Worm (Caenorhabditis elegans) whole organism, L1 larva: ENCODE results near the gene kin-24.

Experiments used
- F16B12.6 ChIP-seq: fragments of 150-350 bp; optimal IDR thresholded peaks from 2 replicates; lab custom pipeline; 2014; ENCODE audit warnings: missing biosample characterization, missing genetic modification characterization
- alr-1 ChIP-seq: fragments of 200-800 bp; sonication (Bioruptor generic); optimal IDR thresholded peaks from 2 replicates; lab custom pipeline; 2018; ENCODE audit warnings: borderline replicate concordance, mild to moderate bottlenecking, missing genetic modification characterization, missing compliant biosample characterization
- aly-2 ChIP-seq: fragments of 150-350 bp; optimal IDR thresholded peaks from 2 replicates; lab custom pipeline; 2014; ENCODE audit warnings: missing biosample characterization, missing genetic modification characterization
- ama-1 ChIP-seq: fragments of 150-350 bp; optimal IDR thresholded peaks from 2 replicates; lab custom pipeline; 2014
- blmp-1 ChIP-seq: fragments of 150-350 bp; optimal IDR thresholded peaks from 2 replicates; lab custom pipeline; 2014; ENCODE audit warnings: missing biosample characterization, missing genetic modification characterization
- ceh-63 ChIP-seq: fragments of 200-800 bp; sonication (Bioruptor generic); optimal IDR thresholded peaks from 2 replicates; lab custom pipeline; 2018; ENCODE audit warnings: mild to moderate bottlenecking, missing genetic modification characterization, missing compliant biosample characterization
- ceh-8 ChIP-seq: fragments of 200-800 bp; sonication (Bioruptor generic); optimal IDR thresholded peaks from 2 replicates; lab custom pipeline; 2018; ENCODE audit warnings: mild to moderate bottlenecking, missing genetic modification characterization, moderate library complexity, missing compliant biosample characterization
- ceh-90 ChIP-seq: sonication (generic microtip); optimal IDR thresholded peaks from 2 replicates; lab custom pipeline; 2016; ENCODE audit warnings: missing genetic modification characterization, missing compliant biosample characterization
- ces-1 ChIP-seq: fragments of 150-350 bp; optimal IDR thresholded peaks from 2 replicates; lab custom pipeline; 2014; ENCODE audit warnings: missing biosample characterization, missing genetic modification reagents, missing genetic modification characterization
- dpl-1 ChIP-seq, 3 experiments: fragments of 150-350 bp in 2 of 3; sonication (generic microtip) in 1 of 3; optimal IDR thresholded peaks; 2 replicates each; lab custom pipeline; 2014 to 2017; ENCODE audit warnings: missing biosample characterization in 3 of 3, missing genetic modification characterization in 3 of 3, missing genetic modification reagents in 3 of 3
- dsc-1 ChIP-seq: sonication (generic microtip); optimal IDR thresholded peaks from 2 replicates; lab custom pipeline; 2016; ENCODE audit warnings: mild to moderate bottlenecking, missing genetic modification characterization, missing compliant biosample characterization
- efl-1 ChIP-seq, 4 experiments: fragments of 150-350 bp; optimal IDR thresholded peaks in 3 of 4; peaks in 1 of 4; 1 replicate in 1 of 4; 2 replicates in 3 of 4; lab custom pipeline; 2014; ENCODE audit warnings: missing biosample characterization in 2 of 4, missing genetic modification characterization in 2 of 4, missing genetic modification reagents in 2 of 4
- elt-2 ChIP-seq: sonication (generic microtip); optimal IDR thresholded peaks from 2 replicates; lab custom pipeline; 2016; ENCODE audit warnings: missing genetic modification characterization, mild to moderate bottlenecking, inconsistent platforms, missing compliant biosample characterization, missing genetic modification reagents
- ets-5 ChIP-seq: fragments of 200-800 bp; sonication (Bioruptor generic); IDR thresholded peaks from 2 replicates; pipeline ENCODE4 v1.3.6; 2022; ENCODE audit warnings: missing genetic modification characterization, missing compliant biosample characterization
- fkh-10 ChIP-seq: sonication (generic microtip); optimal IDR thresholded peaks from 2 replicates; lab custom pipeline; 2017; ENCODE audit warnings: missing biosample characterization, missing genetic modification reagents, missing genetic modification characterization
- fkh-4 ChIP-seq: sonication (generic microtip); optimal IDR thresholded peaks from 2 replicates; lab custom pipeline; 2016; ENCODE audit warnings: missing compliant biosample characterization, missing genetic modification characterization, borderline replicate concordance
- fkh-8 ChIP-seq: sonication (generic microtip); optimal IDR thresholded peaks from 2 replicates; lab custom pipeline; 2016; ENCODE audit warnings: mild to moderate bottlenecking, missing genetic modification characterization, missing compliant biosample characterization
- hlh-17 ChIP-seq: fragments of 200-800 bp; sonication (Bioruptor generic); optimal IDR thresholded peaks from 2 replicates; lab custom pipeline; 2018; ENCODE audit warnings: missing genetic modification characterization, mild to moderate bottlenecking, missing compliant biosample characterization, moderate library complexity, borderline replicate concordance
- irx-1 ChIP-seq: sonication (generic microtip); optimal IDR thresholded peaks from 2 replicates; lab custom pipeline; 2016; ENCODE audit warnings: missing genetic modification characterization, missing compliant biosample characterization
- lin-14 ChIP-seq: fragments of 200-800 bp; sonication (Bioruptor generic); optimal IDR thresholded peaks from 2 replicates; lab custom pipeline; 2018; ENCODE audit warnings: mild to moderate bottlenecking, missing genetic modification characterization, moderate library complexity, missing compliant biosample characterization
- lin-35 ChIP-seq, 2 experiments: fragments of 150-350 bp; optimal IDR thresholded peaks; 2 replicates each; lab custom pipeline; 2014; ENCODE audit warnings: missing biosample characterization in 2 of 2, missing genetic modification characterization in 2 of 2, missing genetic modification reagents in 2 of 2
- lir-3 ChIP-seq: sonication (generic microtip); optimal IDR thresholded peaks from 2 replicates; lab custom pipeline; 2016; ENCODE audit warnings: mild to moderate bottlenecking, missing genetic modification characterization, moderate library complexity, missing compliant biosample characterization; ENCODE audit not compliant: poor library complexity
- lsy-2 ChIP-seq, 2 experiments: fragments of 150-350 bp; optimal IDR thresholded peaks; 2 replicates each; lab custom pipeline; 2014; ENCODE audit warnings: missing biosample characterization in 2 of 2, missing genetic modification characterization in 2 of 2
- nhr-20 ChIP-seq: sonication (generic microtip); optimal IDR thresholded peaks from 2 replicates; lab custom pipeline; 2016; ENCODE audit warnings: mild to moderate bottlenecking, missing genetic modification characterization, missing compliant biosample characterization
- nhr-47 ChIP-seq: sonication (generic microtip); optimal IDR thresholded peaks from 2 replicates; lab custom pipeline; 2016; ENCODE audit warnings: mild to moderate bottlenecking, missing genetic modification characterization, moderate library complexity, missing compliant biosample characterization
- nhr-71 ChIP-seq: sonication (generic microtip); optimal IDR thresholded peaks from 2 replicates; lab custom pipeline; 2016; ENCODE audit warnings: mild to moderate bottlenecking, missing genetic modification characterization, moderate library complexity, missing compliant biosample characterization
- nhr-76 ChIP-seq: sonication (generic microtip); optimal IDR thresholded peaks from 2 replicates; lab custom pipeline; 2017; ENCODE audit warnings: missing biosample characterization, missing genetic modification characterization
- nhr-85 ChIP-seq: sonication (generic microtip); peaks from one replicate; lab custom pipeline; 2016; ENCODE audit warnings: missing genetic modification characterization, inconsistent platforms, missing compliant biosample characterization
- nhr-90 ChIP-seq: sonication (generic microtip); optimal IDR thresholded peaks from 2 replicates; lab custom pipeline; 2016; ENCODE audit warnings: mild to moderate bottlenecking, missing genetic modification characterization, missing compliant biosample characterization; ENCODE audit not compliant: poor library complexity
- pax-3 ChIP-seq: fragments of 200-800 bp; sonication (Bioruptor generic); optimal IDR thresholded peaks from 2 replicates; lab custom pipeline; 2018; ENCODE audit warnings: mild to moderate bottlenecking, missing genetic modification characterization, moderate library complexity, missing compliant biosample characterization
- rnt-1 ChIP-seq: sonication (generic microtip); optimal IDR thresholded peaks from 2 replicates; lab custom pipeline; 2016; ENCODE audit warnings: mild to moderate bottlenecking, missing genetic modification characterization, moderate library complexity, missing compliant biosample characterization
- tbx-2 ChIP-seq: sonication (generic microtip); optimal IDR thresholded peaks from 2 replicates; lab custom pipeline; 2016; ENCODE audit warnings: missing genetic modification characterization, missing compliant biosample characterization
- tlp-1 ChIP-seq: fragments of 150-350 bp; optimal IDR thresholded peaks from 2 replicates; lab custom pipeline; 2014; ENCODE audit warnings: missing biosample characterization, missing genetic modification characterization
- ztf-11 ChIP-seq, 2 experiments: sonication (generic microtip); optimal IDR thresholded peaks; 2 replicates each; lab custom pipeline; 2016 to 2017; ENCODE audit warnings: missing genetic modification characterization in 2 of 2, missing biosample characterization in 1 of 2, missing compliant biosample characterization in 1 of 2

The kin-24 gene

DNA sequence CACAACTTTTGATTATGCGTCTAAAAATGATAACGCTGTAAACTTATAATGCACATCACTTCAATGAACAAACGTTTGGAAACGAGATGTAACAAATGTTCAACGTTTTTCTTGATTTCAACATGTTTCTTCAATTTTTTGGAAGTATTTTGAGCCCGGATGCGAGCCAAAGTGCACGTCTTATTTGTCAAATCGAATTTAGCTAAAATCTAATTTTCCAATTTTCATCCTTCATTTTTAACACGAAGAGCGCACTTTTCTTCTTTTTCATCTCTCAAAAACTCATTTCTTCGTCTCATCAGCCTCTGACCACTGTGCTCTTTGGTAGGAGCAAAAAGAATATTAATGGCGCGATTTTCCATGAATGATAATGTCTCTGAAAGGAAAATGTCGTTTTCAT lies 42.6 kb downstream of the kin-24 start:
- TF ChIP-seq fkh-10 (GFP tag; lab: Kevin White, UChicago) = peak; percentile 52
- TF ChIP-seq nhr-20 (tag; lab: Kevin White, UChicago) = no peak
- no peak for TF ChIP-seq F16B12.6
- TF ChIP-seq alr-1 (tag; lab: Kevin White, UChicago) = no peak
- peak; percentile 72 for TF ChIP-seq ces-1 (GFP tag; lab: Kevin White, UChicago)
- no peak for TF ChIP-seq aly-2 (tag; lab: Kevin White, UChicago)
- TF ChIP-seq ceh-8 (GFP tag; lab: Kevin White, UChicago) = peak; percentile 46
- peak; percentile 54 for TF ChIP-seq dsc-1 (tag; lab: Kevin White, UChicago)
- no peak for TF ChIP-seq nhr-90 (tag; lab: Kevin White, UChicago)
- TF ChIP-seq nhr-47 (tag; lab: Kevin White, UChicago) = peak; percentile 8
- TF ChIP-seq ama-1 (lab: Kevin White, UChicago) = no peak
- TF ChIP-seq ets-5 (GFP tag; lab: Robert Waterston, UW) = no peak
- peak; percentile 40 for TF ChIP-seq nhr-71 (tag; lab: Kevin White, UChicago)
- TF ChIP-seq fkh-8 (tag; lab: Kevin White, UChicago) = peak; percentile 3
- peak; percentile 71 for TF ChIP-seq lin-14

- TF ChIP-seq pax-3 (tag; lab: Kevin White, UChicago) (no peak), dsc-1 (tag; lab: Kevin White, UChicago) (peak; percentile 25), tbx-2 (tag; lab: Kevin White, UChicago) (peak; percentile 16), lin-35 (GFP tag; optimal IDR thresholded peaks at IDR 0.05; lab: Kevin White, UChicago) (peak in 1 of 2 experiments; percentile 15), efl-1 (optimal IDR thresholded peaks at IDR 0.05; lab: Kevin White, UChicago) (peak in 1 of 2 experiments; percentile 18), efl-1 (GFP tag; optimal IDR thresholded peaks at IDR 0.05 in 1 of 2; lab: Kevin White, UChicago) (peak in 1 of 2 experiments; percentile 53), ceh-90 (peak; percentile 79), irx-1 (tag; lab: Kevin White, UChicago) (peak; percentile 32), rnt-1 (tag; lab: Kevin White, UChicago) (peak; percentile 65), dpl-1 (GFP tag; optimal IDR thresholded peaks at IDR 0.05; lab: Kevin White, UChicago) (peak in 2 of 3 experiments; percentile 21 to 45), nhr-71 (tag; lab: Kevin White, UChicago) (peak; percentile 24), ceh-63 (no peak), hlh-17 (GFP tag; lab: Kevin White, UChicago) (no peak), ama-1 (lab: Kevin White, UChicago) (no peak), lir-3 (tag; lab: Kevin White, UChicago) (peak; percentile 63), elt-2 (peak; percentile 63), blmp-1 (tag; lab: Kevin White, UChicago) (no peak), lin-14 (peak; percentile 33), fkh-4 (tag; lab: Kevin White, UChicago) (peak; percentile 34), ztf-11 (tag; optimal IDR thresholded peaks at IDR 0.05; lab: Kevin White, UChicago) (peak in 1 of 2 experiments; percentile 22), lsy-2 (tag; optimal IDR thresholded peaks at IDR 0.05; lab: Kevin White, UChicago) (peak; percentile 8 to 38), tlp-1 (peak; percentile 44), nhr-90 (tag; lab: Kevin White, UChicago) (peak; percentile 56)
Measured at ce11 chrIV:9797304-9798003, 43.4 kb downstream of the kin-24 start, which contains the start of gene T13F2.2. TSS of gene T13F2.2 (minus strand) at chrIV:9797354.

DNA sequence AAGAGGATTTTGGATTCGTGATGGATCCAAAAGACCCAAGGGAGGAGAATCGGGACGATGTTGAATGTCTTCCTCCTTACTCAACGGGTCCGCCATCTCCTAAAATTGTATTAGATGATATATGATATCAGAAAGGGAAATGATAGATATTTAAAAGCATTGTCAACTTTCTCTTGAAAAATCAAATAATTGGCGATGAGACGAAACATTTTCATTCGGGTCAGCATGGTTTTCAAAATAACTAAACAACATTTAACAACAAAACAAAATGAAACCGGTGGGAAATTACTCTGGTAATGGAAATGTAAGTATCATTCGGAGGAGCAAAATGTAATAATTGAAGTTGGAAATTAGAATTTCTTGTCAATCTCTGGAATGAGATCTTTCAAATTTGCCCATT lies 44.4 kb downstream of the kin-24 start, which contains the start of gene pis-1:
Gene pis-1, minus strand, starts transcription at position 101 of the 400 bp plus-strand sequence.
- TF ChIP-seq nhr-85 (tag; lab: Kevin White, UChicago) (peak; percentile 20), ceh-90 (no peak), nhr-76 (tag; lab: Kevin White, UChicago) (no peak), aly-2 (tag; lab: Kevin White, UChicago) (no peak), lir-3 (tag; lab: Kevin White, UChicago) (no peak)
- TF ChIP-seq, all 84 proteins: peak for 1
